Worm (Caenorhabditis elegans) whole organism, L2 larva: ENCODE results near the gene F22E5.13.

Source experiments
- C34F6.9 ChIP-seq: fragments of 150-350 bp; optimal IDR thresholded peaks from 2 replicates; lab custom pipeline; 2014; ENCODE audit warnings: missing biosample characterization, missing genetic modification characterization
- F13H6.1 ChIP-seq: sonication (generic microtip); optimal IDR thresholded peaks from 2 replicates; lab custom pipeline; 2016; ENCODE audit warnings: missing genetic modification characterization, missing compliant biosample characterization
- R02D3.7 ChIP-seq: fragments of 150-350 bp; optimal IDR thresholded peaks from 2 replicates; lab custom pipeline; 2014; ENCODE audit warnings: missing biosample characterization, missing genetic modification characterization
- Y55F3AM.14 ChIP-seq: fragments of 200-800 bp; sonication (Bioruptor generic); optimal IDR thresholded peaks from 2 replicates; lab custom pipeline; 2018; ENCODE audit warnings: mild to moderate bottlenecking, missing genetic modification characterization, missing compliant biosample characterization
- alr-1 ChIP-seq: fragments of 150-350 bp; optimal IDR thresholded peaks from 2 replicates; lab custom pipeline; 2014; ENCODE audit warnings: missing biosample characterization, missing genetic modification characterization
- aly-2 ChIP-seq: fragments of 150-350 bp; optimal IDR thresholded peaks from 2 replicates; lab custom pipeline; 2014; ENCODE audit warnings: missing biosample characterization, missing genetic modification characterization
- ama-1 ChIP-seq: fragments of 150-350 bp; optimal IDR thresholded peaks from 2 replicates; lab custom pipeline; 2018; ENCODE audit warnings: inconsistent platforms
- ceh-16 ChIP-seq: fragments of 150-350 bp; optimal IDR thresholded peaks from 2 replicates; lab custom pipeline; 2014; ENCODE audit warnings: missing biosample characterization, missing genetic modification characterization
- crh-2 ChIP-seq: sonication (generic microtip); optimal IDR thresholded peaks from 2 replicates; lab custom pipeline; 2017; ENCODE audit warnings: missing biosample characterization, missing genetic modification characterization
- egl-27 ChIP-seq: sonication (generic microtip); optimal IDR thresholded peaks from 3 replicates; lab custom pipeline; 2017; ENCODE audit warnings: missing biosample characterization, missing genetic modification reagents, missing genetic modification characterization
- elt-1 ChIP-seq: fragments of 150-350 bp; optimal IDR thresholded peaks from 2 replicates; lab custom pipeline; 2014; ENCODE audit warnings: missing biosample characterization, missing genetic modification characterization
- elt-3 ChIP-seq: sonication (generic microtip); optimal IDR thresholded peaks from 2 replicates; lab custom pipeline; 2017; ENCODE audit warnings: missing biosample characterization, missing genetic modification characterization
- fos-1 ChIP-seq: fragments of 150-350 bp; optimal IDR thresholded peaks from 2 replicates; lab custom pipeline; 2014; ENCODE audit warnings: missing biosample characterization, missing genetic modification characterization
- gmeb-1 ChIP-seq: fragments of 150-350 bp; optimal IDR thresholded peaks from 2 replicates; lab custom pipeline; 2014; ENCODE audit warnings: missing biosample characterization, missing genetic modification characterization
- lsy-2 ChIP-seq, 2 experiments: fragments of 150-350 bp in 1 of 2; sonication (generic microtip) in 1 of 2; optimal IDR thresholded peaks; 2 replicates each; lab custom pipeline; 2014 to 2017; ENCODE audit warnings: missing biosample characterization in 2 of 2, missing genetic modification characterization in 2 of 2
- mbf-1 ChIP-seq: sonication (generic microtip); optimal IDR thresholded peaks from 2 replicates; lab custom pipeline; 2017; ENCODE audit warnings: missing biosample characterization, missing genetic modification characterization
- mdl-1 ChIP-seq, 2 experiments: fragments of 150-350 bp in 1 of 2; sonication (generic microtip) in 1 of 2; optimal IDR thresholded peaks; 2 replicates each; lab custom pipeline; 2017; ENCODE audit warnings: missing biosample characterization in 2 of 2, missing genetic modification characterization in 2 of 2
- nhr-10 ChIP-seq: sonication (generic microtip); optimal IDR thresholded peaks from 2 replicates; lab custom pipeline; 2017; ENCODE audit warnings: missing biosample characterization, missing genetic modification characterization
- nhr-11 ChIP-seq: fragments of 150-350 bp; optimal IDR thresholded peaks from 2 replicates; lab custom pipeline; 2014; ENCODE audit warnings: missing biosample characterization, missing genetic modification characterization
- nhr-129 ChIP-seq: fragments of 150-350 bp; optimal IDR thresholded peaks from 2 replicates; lab custom pipeline; 2014; ENCODE audit warnings: missing biosample characterization, missing genetic modification characterization
- nhr-25 ChIP-seq: fragments of 150-350 bp; sonication (generic microtip); optimal IDR thresholded peaks from 3 replicates; lab custom pipeline; 2014; ENCODE audit warnings: missing biosample characterization, missing genetic modification characterization
- nhr-6 ChIP-seq: fragments of 150-350 bp; optimal IDR thresholded peaks from 2 replicates; lab custom pipeline; 2014; ENCODE audit warnings: missing biosample characterization, missing genetic modification characterization
- nhr-77 ChIP-seq: fragments of 150-350 bp; optimal IDR thresholded peaks from 2 replicates; lab custom pipeline; 2014; ENCODE audit warnings: missing biosample characterization, missing genetic modification characterization
- sem-4 ChIP-seq: fragments of 150-350 bp; optimal IDR thresholded peaks from 2 replicates; lab custom pipeline; 2014; ENCODE audit warnings: missing biosample characterization, missing genetic modification reagents, missing genetic modification characterization
- skn-1 ChIP-seq: sonication (generic microtip); optimal IDR thresholded peaks from 2 replicates; lab custom pipeline; 2017; ENCODE audit warnings: missing biosample characterization, missing genetic modification characterization
- sma-9 ChIP-seq, 2 experiments: fragments of 150-350 bp in 1 of 2; sonication (generic microtip) in 1 of 2; optimal IDR thresholded peaks; 2 replicates each; lab custom pipeline; 2014 to 2016; ENCODE audit warnings: missing genetic modification characterization in 2 of 2, mild to moderate bottlenecking in 1 of 2, missing biosample characterization in 1 of 2, missing compliant biosample characterization in 1 of 2, missing genetic modification reagents in 1 of 2, moderate library complexity in 1 of 2
- snpc-4 ChIP-seq: fragments of 150-350 bp; optimal IDR thresholded peaks from 2 replicates; lab custom pipeline; 2014; ENCODE audit warnings: missing biosample characterization, missing genetic modification characterization
- unc-39 ChIP-seq: fragments of 150-350 bp; optimal IDR thresholded peaks from 2 replicates; lab custom pipeline; 2014; ENCODE audit warnings: missing biosample characterization, missing genetic modification characterization
- unc-55 ChIP-seq: fragments of 150-350 bp; sonication (generic microtip); optimal IDR thresholded peaks from 3 replicates; lab custom pipeline; 2014; ENCODE audit warnings: missing biosample characterization, missing genetic modification reagents, missing genetic modification characterization
- unc-62 ChIP-seq: fragments of 150-350 bp; optimal IDR thresholded peaks from 2 replicates; lab custom pipeline; 2014; ENCODE audit warnings: missing biosample characterization, missing genetic modification reagents, missing genetic modification characterization
- zag-1 ChIP-seq: fragments of 150-350 bp; optimal IDR thresholded peaks from 2 replicates; lab custom pipeline; 2014; ENCODE audit warnings: missing biosample characterization, missing genetic modification characterization
- ztf-1 ChIP-seq: fragments of 200-800 bp; sonication (Bioruptor generic); conservative IDR thresholded peaks from 2 replicates; pipeline ENCODE4 v1.3.6; 2022; ENCODE audit warnings: missing genetic modification characterization, missing compliant biosample characterization
- ztf-11 ChIP-seq: sonication (generic microtip); optimal IDR thresholded peaks from 2 replicates; lab custom pipeline; 2017; ENCODE audit warnings: missing biosample characterization, missing genetic modification characterization
- ztf-4 ChIP-seq: fragments of 150-350 bp; optimal IDR thresholded peaks from 2 replicates; lab custom pipeline; 2014; ENCODE audit warnings: missing biosample characterization, missing genetic modification characterization

The F22E5.13 gene

ce11 chrII:2638062-2638461 is 11.4 kb downstream of the F22E5.13 start, which contains the start of gene F22E5.9:
F22E5.9 (plus strand) TSS chrII:2638388.
- TF ChIP-seq gmeb-1 = peak; percentile 91
- peak; percentile 26 for TF ChIP-seq C34F6.9 (tag; lab: Kevin White, UChicago)
- TF ChIP-seq ztf-1 (GFP tag; lab: Robert Waterston, UW) = no peak
- no peak for TF ChIP-seq fos-1 (tag; lab: Kevin White, UChicago)
- peak; percentile 61 for TF ChIP-seq unc-55 (GFP tag; lab: Kevin White, UChicago)
- TF ChIP-seq, all 48 proteins: peak for 3

- TF ChIP-seq unc-62 (GFP tag; lab: Kevin White, UChicago) (no peak), skn-1 (tag; lab: Kevin White, UChicago) (no peak), sma-9 (GFP tag; optimal IDR thresholded peaks at IDR 0.05; lab: Kevin White, UChicago) (no peak), sma-9 (tag; optimal IDR thresholded peaks at IDR 0.05; lab: Kevin White, UChicago) (no peak), mdl-1 (tag; optimal IDR thresholded peaks at IDR 0.05; lab: Kevin White, UChicago) (no peak), F13H6.1 (no peak), nhr-10 (tag; lab: Kevin White, UChicago) (no peak), Y55F3AM.14 (no peak), R02D3.7 (tag; lab: Kevin White, UChicago) (no peak), nhr-77 (tag; lab: Kevin White, UChicago) (no peak), elt-1 (tag; lab: Kevin White, UChicago) (no peak), snpc-4 (tag; lab: Kevin White, UChicago) (no peak)
- TF ChIP-seq, all 48 proteins: peak for 0
These were observed 12.1 kb downstream of the F22E5.13 start, which contains the start of gene F22E5.21 for ce11 chrII:2637359-2637758. F22E5.21 (minus strand) TSS chrII:2637459.

- TF ChIP-seq nhr-25 (tag; lab: Kevin White, UChicago) (no peak), sem-4 (tag; lab: Kevin White, UChicago) (no peak), R02D3.7 (tag; lab: Kevin White, UChicago) (no peak), zag-1 (tag; lab: Kevin White, UChicago) (no peak), mdl-1 (tag; optimal IDR thresholded peaks at IDR 0.05; lab: Kevin White, UChicago) (no peak), nhr-77 (tag; lab: Kevin White, UChicago) (no peak), Y55F3AM.14 (no peak), ztf-1 (GFP tag; lab: Robert Waterston, UW) (no peak), skn-1 (tag; lab: Kevin White, UChicago) (no peak), ama-1 (lab: Kevin White, UChicago) (no peak), ztf-4 (no peak), sma-9 (GFP tag; optimal IDR thresholded peaks at IDR 0.05; lab: Kevin White, UChicago) (no peak), sma-9 (tag; optimal IDR thresholded peaks at IDR 0.05; lab: Kevin White, UChicago) (no peak), mbf-1 (tag; lab: Kevin White, UChicago) (no peak), nhr-6 (tag; lab: Kevin White, UChicago) (no peak)
These were observed 18.3 kb downstream of the F22E5.13 start, which contains the start of gene D2062.1 for ce11 chrII:2631169-2631568. D2062.1 (plus strand) TSS chrII:2631469.

ce11 chrII:2629270-2629669 is 20.2 kb downstream of the F22E5.13 start, which contains the start of gene sri-37:
sri-37 (plus strand) TSS chrII:2629570.
- TF ChIP-seq egl-27 (no peak), nhr-77 (tag; lab: Kevin White, UChicago) (no peak), nhr-25 (tag; lab: Kevin White, UChicago) (no peak), alr-1 (no peak)

- no peak for TF ChIP-seq nhr-11 (tag; lab: Kevin White, UChicago)
- TF ChIP-seq crh-2 (tag; lab: Kevin White, UChicago) = no peak
- no peak for TF ChIP-seq lsy-2 (tag; optimal IDR thresholded peaks at IDR 0.05; lab: Kevin White, UChicago)
- TF ChIP-seq gmeb-1 = no peak
- TF ChIP-seq sem-4 (tag; lab: Kevin White, UChicago) = no peak
- TF ChIP-seq unc-39 (tag; lab: Kevin White, UChicago) = no peak
- TF ChIP-seq nhr-129 (tag; lab: Kevin White, UChicago) = no peak
- TF ChIP-seq aly-2 = no peak
- no peak for TF ChIP-seq ceh-16
- no peak for TF ChIP-seq mdl-1 (tag; optimal IDR thresholded peaks at IDR 0.05; lab: Kevin White, UChicago)
- TF ChIP-seq R02D3.7 (tag; lab: Kevin White, UChicago) = no peak
- no peak for TF ChIP-seq elt-3 (tag; lab: Kevin White, UChicago)
- TF ChIP-seq fos-1 (tag; lab: Kevin White, UChicago) = no peak
- no peak for TF ChIP-seq ztf-11 (tag; lab: Kevin White, UChicago)
- TF ChIP-seq, all 48 proteins: peak for 0
These were observed 21.0 kb downstream of the F22E5.13 start for ce11 chrII:2628401-2628800.
